Fruit fly (Drosophila melanogaster) whole organism, prepupa: ENCODE measurements around the gene Drgx.
A peak's percentile ranks its signal among the peaks of the same experiment; 100 is the strongest.

ENCODE experiments used
- CG10669 ChIP-seq: fragments of 200-800 bp; sonication (Bioruptor generic); optimal IDR thresholded peaks from 3 replicates; lab custom pipeline; 2018; ENCODE audit warnings: missing biosample characterization, mild to moderate bottlenecking, missing genetic modification characterization, moderate library complexity
- CG31627 ChIP-seq: fragments of 200-800 bp; sonication (Bioruptor generic); optimal IDR thresholded peaks from 3 replicates; lab custom pipeline; 2016; ENCODE audit warnings: missing biosample characterization, missing genetic modification characterization
- CG3919 ChIP-seq: fragments of 200-800 bp; sonication (Bioruptor generic); optimal IDR thresholded peaks from 3 replicates; lab custom pipeline; 2016; ENCODE audit warnings: missing biosample characterization, missing genetic modification characterization
- CG4318 ChIP-seq: fragments of 200-800 bp; sonication (Bioruptor generic); optimal IDR thresholded peaks from 3 replicates; lab custom pipeline; 2017; ENCODE audit warnings: missing biosample characterization, mild to moderate bottlenecking, missing genetic modification characterization
- CG6163 ChIP-seq: fragments of 200-800 bp; sonication (Bioruptor generic); IDR thresholded peaks from 3 replicates; pipeline ENCODE4 v1.3.6; 2022; ENCODE audit warnings: missing biosample characterization, missing genetic modification characterization
- CG6854 ChIP-seq: fragments of 200-800 bp; sonication (Bioruptor generic); optimal IDR thresholded peaks from 2 replicates; lab custom pipeline; 2017; ENCODE audit warnings: missing biosample characterization, mild to moderate bottlenecking, missing genetic modification characterization
- Eip93F ChIP-seq: fragments of 200-800 bp; sonication (Bioruptor generic); optimal IDR thresholded peaks from 2 replicates; lab custom pipeline; 2016; ENCODE audit warnings: missing biosample characterization, mild to moderate bottlenecking, missing genetic modification characterization
- Gug ChIP-seq: fragments of 200-800 bp; sonication (Bioruptor generic); IDR thresholded peaks from 2 replicates; pipeline ENCODE4 v1.3.6; 2022; ENCODE audit warnings: missing biosample characterization, missing genetic modification characterization
- Lpt ChIP-seq: fragments of 200-800 bp; sonication (Bioruptor generic); optimal IDR thresholded peaks from 3 replicates; lab custom pipeline; 2016; ENCODE audit warnings: missing biosample characterization, missing genetic modification characterization
- OdsH ChIP-seq: fragments of 200-800 bp; sonication (Bioruptor generic); optimal IDR thresholded peaks from 3 replicates; lab custom pipeline; 2016; ENCODE audit warnings: missing biosample characterization, missing genetic modification characterization
- dac ChIP-seq: fragments of 200-800 bp; sonication (Bioruptor generic); optimal IDR thresholded peaks from 2 replicates; lab custom pipeline; 2017; ENCODE audit warnings: missing biosample characterization, mild to moderate bottlenecking, missing genetic modification characterization
- net ChIP-seq: fragments of 200-800 bp; sonication (Bioruptor generic); optimal IDR thresholded peaks from 3 replicates; lab custom pipeline; 2016; ENCODE audit warnings: missing biosample characterization, missing genetic modification characterization
- pdm3 ChIP-seq: fragments of 200-800 bp; sonication (Bioruptor generic); optimal IDR thresholded peaks from 3 replicates; lab custom pipeline; 2016; ENCODE audit warnings: missing biosample characterization, missing genetic modification characterization

DNA sequence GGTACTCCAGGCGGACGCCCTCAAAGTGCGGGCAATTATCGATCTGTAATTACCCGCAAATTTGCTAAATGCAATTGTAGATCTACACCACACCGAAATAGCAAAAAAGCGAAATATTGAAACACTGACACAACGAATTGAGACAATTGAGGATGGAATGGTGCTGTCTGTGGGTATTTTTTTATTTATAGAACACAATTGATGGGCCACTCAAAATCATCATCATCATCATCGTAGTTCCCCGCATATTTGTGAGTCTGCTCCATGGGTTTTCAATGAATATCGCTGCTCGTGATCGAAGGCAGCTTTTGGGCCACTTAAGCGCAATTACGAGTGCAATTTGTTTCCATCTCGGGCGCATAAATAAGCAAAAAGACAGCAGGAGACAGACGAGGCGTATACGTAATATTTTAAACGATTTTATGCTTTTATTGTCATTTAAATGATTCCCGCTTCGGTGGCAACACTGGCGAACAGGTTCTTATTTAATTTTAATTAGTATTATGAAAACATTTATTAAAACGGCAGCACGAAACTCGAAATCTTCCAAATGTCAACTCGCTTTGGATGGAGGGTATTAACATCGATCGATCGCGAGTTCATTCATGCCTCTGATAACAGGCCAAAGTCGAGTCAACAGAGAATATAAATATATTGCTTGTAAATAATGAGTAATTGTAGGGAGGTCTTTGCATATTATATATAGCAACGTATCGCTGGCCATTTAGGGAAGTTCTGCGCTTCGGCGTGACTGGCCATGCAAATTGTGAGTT, 20.2 kb upstream of the Drgx start:
- no peak for TF ChIP-seq CG4318 (GFP tag; lab: Kevin White, UChicago)
- no peak for TF ChIP-seq Gug (GFP tag; lab: Robert Waterston, UW)
- no peak for TF ChIP-seq CG6854
- no peak for TF ChIP-seq pdm3 (GFP tag; lab: Kevin White, UChicago)
- TF ChIP-seq net (GFP tag; lab: Kevin White, UChicago): no peak
- TF ChIP-seq CG6163 (GFP tag; lab: Robert Waterston, UW): no peak
- TF ChIP-seq Eip93F (GFP tag; lab: Kevin White, UChicago): peak; percentile 31
- no peak for TF ChIP-seq OdsH (GFP tag; lab: Kevin White, UChicago)
- TF ChIP-seq CG31627 (GFP tag; lab: Kevin White, UChicago): no peak
- TF ChIP-seq CG3919 (GFP tag; lab: Kevin White, UChicago): no peak
- no peak for TF ChIP-seq dac (GFP tag; lab: Kevin White, UChicago)
- TF ChIP-seq Lpt (GFP tag; lab: Kevin White, UChicago): no peak
- no peak for TF ChIP-seq CG10669 (GFP tag; lab: Kevin White, UChicago)
